Fruit fly (Drosophila melanogaster): Measurements from ENCODE around the gene CG7386.

Gene CG7386

DNA sequence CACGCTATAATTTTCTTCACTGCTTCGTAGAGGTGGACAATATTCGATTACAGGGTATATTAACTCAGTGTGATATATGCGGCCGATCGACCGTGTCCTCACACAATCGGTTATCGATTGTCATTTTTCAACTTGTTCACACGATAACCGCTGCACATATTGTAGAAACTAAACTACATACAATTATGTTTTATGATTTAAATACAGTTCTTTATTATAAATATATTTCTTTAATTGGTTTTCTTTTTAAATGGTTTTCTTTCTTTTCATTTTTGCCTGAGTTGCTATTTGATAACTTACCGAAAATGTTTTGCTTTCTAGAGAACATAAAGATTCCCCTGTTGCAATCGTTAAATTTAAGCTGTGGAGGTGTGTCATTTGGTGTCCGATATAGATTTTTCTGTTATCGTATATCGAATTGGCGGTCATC lies 15.7 kb upstream of the CG7386 start, which contains the start of the genes fmt and CG7376:
Gene fmt (minus strand): TSS at position 55 of the 430 bp plus-strand sequence.
Gene CG7376 (plus strand): TSS at position 423 of the 430 bp plus-strand sequence.
- TF ChIP-seq CG3032 (tag; optimal IDR thresholded peaks at IDR 0.05) (peak; percentile 57), esn (GFP tag; optimal IDR thresholded peaks at IDR 0.05) (peak; percentile 53), CG11294 (GFP tag; IDR thresholded peaks at IDR 0.05) (no peak), Hr39 (GFP tag; optimal IDR thresholded peaks at IDR 0.05) (no peak), Sox15 (GFP tag; optimal IDR thresholded peaks at IDR 0.05) (peak; percentile 18), CG8632 (GFP tag; optimal IDR thresholded peaks at IDR 0.05) (no peak), Gug (GFP tag; IDR thresholded peaks at IDR 0.05) (peak; percentile 14; the same call in 1 of the 2 replicates), topi (GFP tag; optimal IDR thresholded peaks at IDR 0.05) (no peak)

DNA sequence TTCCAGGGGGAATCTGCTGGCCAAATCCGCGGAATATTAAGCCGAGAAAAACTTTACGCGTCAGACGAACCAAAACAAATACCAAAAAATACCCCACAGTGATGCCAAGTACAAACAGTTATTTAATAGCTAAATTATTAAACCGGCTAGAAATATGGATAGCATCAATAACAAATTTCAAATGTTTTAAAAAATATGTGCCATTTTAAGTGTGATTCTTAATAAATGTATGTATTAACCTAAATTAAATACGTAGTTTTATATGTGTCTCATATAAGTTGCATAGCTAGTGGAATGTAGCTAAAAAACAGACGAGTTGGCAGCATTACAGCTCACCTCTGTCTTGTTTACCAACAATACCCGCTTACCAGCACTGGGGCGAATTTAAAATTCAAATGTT lies 7.8 kb upstream of the CG7386 start, which contains the start of gene CG10274:
Gene CG10274 (minus strand): TSS at position 54 of the 400 bp plus-strand sequence.
- peak; percentile 42; the same call in 2 of the 3 replicates for TF ChIP-seq CG6163 (GFP tag; IDR thresholded peaks at IDR 0.05)
- TF ChIP-seq vri (GFP tag; optimal IDR thresholded peaks at IDR 0.05): no peak
- no peak for TF ChIP-seq dsx (GFP tag; optimal IDR thresholded peaks at IDR 0.05; ENCODE audit: poor library complexity, severe bottlenecking)
- TF ChIP-seq Sox15 (GFP tag; optimal IDR thresholded peaks at IDR 0.05): peak; percentile 74
- TF ChIP-seq CG1621 (tag; optimal IDR thresholded peaks at IDR 0.05): peak; percentile 33
- TF ChIP-seq Smox (GFP tag; optimal IDR thresholded peaks at IDR 0.05): no peak
- TF ChIP-seq esn (GFP tag; optimal IDR thresholded peaks at IDR 0.05): peak; percentile 79
- TF ChIP-seq Gug (GFP tag; IDR thresholded peaks at IDR 0.05): peak; percentile 43; the same call in 1 of the 2 replicates
- TF ChIP-seq Ets96B (tag; optimal IDR thresholded peaks at IDR 0.05): peak; percentile 64
- peak; percentile 98 for TF ChIP-seq fkh (GFP tag; optimal IDR thresholded peaks at IDR 0.05)
- peak; percentile 82 for TF ChIP-seq CG31627 (GFP tag; optimal IDR thresholded peaks at IDR 0.05)
- peak; percentile 63 for TF ChIP-seq CG11902 (GFP tag; optimal IDR thresholded peaks at IDR 0.05)
- TF ChIP-seq Ets21C (GFP tag; optimal IDR thresholded peaks at IDR 0.05): no peak
- TF ChIP-seq CG3032 (tag; optimal IDR thresholded peaks at IDR 0.05): peak; percentile 78
- TF ChIP-seq CG8319 (GFP tag; optimal IDR thresholded peaks at IDR 0.05): peak; percentile 52
- peak; percentile 36; the same call in 1 of the 3 replicates for TF ChIP-seq eg (GFP tag; IDR thresholded peaks at IDR 0.05)
- peak; percentile 82 for TF ChIP-seq Hr39 (GFP tag; optimal IDR thresholded peaks at IDR 0.05)
- TF ChIP-seq salr (GFP tag; optimal IDR thresholded peaks at IDR 0.05): peak in 1 of 2 experiments; percentile 22
- peak; percentile 77 for TF ChIP-seq lz (GFP tag; optimal IDR thresholded peaks at IDR 0.05)
- peak; percentile 34 for TF ChIP-seq fd59A (GFP tag; optimal IDR thresholded peaks at IDR 0.05)
- TF ChIP-seq net (GFP tag; optimal IDR thresholded peaks at IDR 0.05): no peak
- TF ChIP-seq CG6792 (GFP tag; optimal IDR thresholded peaks at IDR 0.05): peak; percentile 46
- TF ChIP-seq cyc (GFP tag; optimal IDR thresholded peaks at IDR 0.05): peak; percentile 71

DNA sequence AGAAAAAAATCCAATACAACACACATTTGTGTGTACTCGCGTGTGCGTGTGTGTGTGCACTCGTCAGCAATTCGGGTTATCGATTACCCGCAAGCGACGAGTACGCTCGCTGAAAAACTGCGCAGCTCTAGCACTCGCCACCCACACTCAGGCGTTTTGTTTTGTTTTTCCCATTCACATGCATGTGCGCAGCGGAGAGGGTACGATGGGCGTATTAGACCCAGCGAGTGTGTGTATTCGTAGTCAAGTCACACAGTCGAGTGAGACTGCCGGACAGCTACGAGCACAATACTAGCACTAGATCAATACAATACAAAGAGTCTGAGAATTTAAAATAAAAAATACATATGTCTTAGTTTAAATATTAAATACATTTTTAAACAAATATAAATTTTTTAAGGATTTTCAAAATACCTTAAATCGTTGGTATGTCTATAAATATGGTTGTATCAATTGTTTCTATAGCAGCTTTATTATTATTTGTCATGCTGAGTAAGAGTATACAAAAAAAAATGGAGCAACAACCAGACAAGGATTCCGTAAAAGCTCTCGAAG lies 4.6 kb upstream of the CG7386 start, which contains the start of the genes D19B and CG43293:
Gene D19B (minus strand): TSS at position 37 of the 555 bp plus-strand sequence.
Gene CG43293 (plus strand): TSS at position 306 of the 555 bp plus-strand sequence.
- TF ChIP-seq fd85E (GFP tag; optimal IDR thresholded peaks at IDR 0.05) (peak; percentile 51), CG11294 (GFP tag; IDR thresholded peaks at IDR 0.05) (peak; percentile 80), eg (GFP tag; IDR thresholded peaks at IDR 0.05) (peak; percentile 92), CG6163 (GFP tag; IDR thresholded peaks at IDR 0.05) (peak; percentile 91), CG1621 (tag; optimal IDR thresholded peaks at IDR 0.05) (peak; percentile 86), Sox14 (GFP tag; optimal IDR thresholded peaks at IDR 0.05) (peak; percentile 88), Smox (GFP tag; optimal IDR thresholded peaks at IDR 0.05) (peak; percentile 83), Ets96B (tag; optimal IDR thresholded peaks at IDR 0.05) (peak; percentile 83), CG8119 (GFP tag; IDR thresholded peaks at IDR 0.05) (peak; percentile 91), ss (GFP tag; optimal IDR thresholded peaks at IDR 0.05) (no peak), dsx (GFP tag; optimal IDR thresholded peaks at IDR 0.05; ENCODE audit: poor library complexity, severe bottlenecking) (peak; percentile 77), CG34406 (GFP tag; optimal IDR thresholded peaks at IDR 0.05) (peak; percentile 83), Sox102F (GFP tag; optimal IDR thresholded peaks at IDR 0.05) (peak; percentile 88), cyc (GFP tag; optimal IDR thresholded peaks at IDR 0.05) (peak; percentile 84), CG8319 (GFP tag; optimal IDR thresholded peaks at IDR 0.05) (peak; percentile 77), CG32006 (GFP tag; optimal IDR thresholded peaks at IDR 0.05) (peak; percentile 87), CG16779 (tag; optimal IDR thresholded peaks at IDR 0.05) (peak; percentile 81), Ets21C (GFP tag; optimal IDR thresholded peaks at IDR 0.05) (peak; percentile 74), Blimp-1 (GFP tag; optimal IDR thresholded peaks at IDR 0.05) (no peak), Met (GFP tag; optimal IDR thresholded peaks at IDR 0.05) (peak; percentile 85), CG6276 (GFP tag; optimal IDR thresholded peaks at IDR 0.05) (peak; percentile 36), Hr4 (GFP tag; optimal IDR thresholded peaks at IDR 0.05) (peak; percentile 93), achi (GFP tag; optimal IDR thresholded peaks at IDR 0.05) (peak; percentile 90), Gug (GFP tag; IDR thresholded peaks at IDR 0.05) (peak; percentile 72), Hr39 (GFP tag; optimal IDR thresholded peaks at IDR 0.05) (peak; percentile 85), acj6 (GFP tag; optimal IDR thresholded peaks at IDR 0.05) (peak; percentile 90), CG6854 (GFP tag; optimal IDR thresholded peaks at IDR 0.05) (peak; percentile 65), lz (GFP tag; optimal IDR thresholded peaks at IDR 0.05) (peak; percentile 83), esn (GFP tag; optimal IDR thresholded peaks at IDR 0.05) (peak; percentile 90), svp (GFP tag) (peak; percentile 92), CG11902 (GFP tag; optimal IDR thresholded peaks at IDR 0.05) (peak; percentile 68), pdm3 (GFP tag; optimal IDR thresholded peaks at IDR 0.05) (peak; percentile 86), net (GFP tag; optimal IDR thresholded peaks at IDR 0.05) (peak; percentile 93), CG31627 (GFP tag; optimal IDR thresholded peaks at IDR 0.05) (peak; percentile 87)

All from whole organism, prepupa.